Worm (Caenorhabditis elegans): ENCODE measurements around the gene twk-40.

ce11 chrIII:13510753-13511152, 18.5 kb upstream of the twk-40 start:
- TF ChIP-seq lsy-2 (tag; optimal IDR thresholded peaks at IDR 0.05) (no peak), ceh-82 (tag; optimal IDR thresholded peaks at IDR 0.05) (no peak), C16A3.4 (tag; optimal IDR thresholded peaks at IDR 0.05) (no peak), sox-4 (tag; optimal IDR thresholded peaks at IDR 0.05) (no peak), aha-1 (tag; optimal IDR thresholded peaks at IDR 0.05) (no peak), lir-3 (tag; optimal IDR thresholded peaks at IDR 0.05; ENCODE audit: poor library complexity) (no peak), snpc-4 (tag; optimal IDR thresholded peaks at IDR 0.05) (no peak), isw-1 (GFP tag; IDR thresholded peaks at IDR 0.05) (no peak)

All from whole organism, L1 larva.